Worm (Caenorhabditis elegans) whole organism, L2 larva: ENCODE measurements around the gene mau-8.

ENCODE experiments used
- C34F6.9 ChIP-seq: fragments of 150-350 bp; optimal IDR thresholded peaks from 2 replicates; lab custom pipeline; 2014; ENCODE audit warnings: missing biosample characterization, missing genetic modification characterization
- Y55F3AM.14 ChIP-seq: fragments of 200-800 bp; sonication (Bioruptor generic); optimal IDR thresholded peaks from 2 replicates; lab custom pipeline; 2018; ENCODE audit warnings: mild to moderate bottlenecking, missing genetic modification characterization, missing compliant biosample characterization
- ZK546.5 ChIP-seq: sonication (generic microtip); optimal IDR thresholded peaks from 2 replicates; lab custom pipeline; 2017; ENCODE audit warnings: missing biosample characterization, missing genetic modification characterization
- alr-1 ChIP-seq: fragments of 150-350 bp; optimal IDR thresholded peaks from 2 replicates; lab custom pipeline; 2014; ENCODE audit warnings: missing biosample characterization, missing genetic modification characterization
- aly-2 ChIP-seq: fragments of 150-350 bp; optimal IDR thresholded peaks from 2 replicates; lab custom pipeline; 2014; ENCODE audit warnings: missing biosample characterization, missing genetic modification characterization
- ama-1 ChIP-seq: fragments of 150-350 bp; optimal IDR thresholded peaks from 2 replicates; lab custom pipeline; 2018; ENCODE audit warnings: inconsistent platforms
- blmp-1 ChIP-seq: sonication (generic microtip); optimal IDR thresholded peaks from 2 replicates; lab custom pipeline; 2017; ENCODE audit warnings: missing genetic modification characterization, mild to moderate bottlenecking, missing compliant biosample characterization, antibody characterized with exemption, moderate library complexity; ENCODE audit not compliant: insufficient read depth
- ceh-16 ChIP-seq: fragments of 150-350 bp; optimal IDR thresholded peaks from 2 replicates; lab custom pipeline; 2014; ENCODE audit warnings: missing biosample characterization, missing genetic modification characterization
- dmd-4 ChIP-seq: sonication (generic microtip); optimal IDR thresholded peaks from 2 replicates; lab custom pipeline; 2017; ENCODE audit warnings: missing biosample characterization, missing genetic modification characterization
- elt-3 ChIP-seq: sonication (generic microtip); optimal IDR thresholded peaks from 2 replicates; lab custom pipeline; 2017; ENCODE audit warnings: missing biosample characterization, missing genetic modification characterization
- fos-1 ChIP-seq: fragments of 150-350 bp; optimal IDR thresholded peaks from 2 replicates; lab custom pipeline; 2014; ENCODE audit warnings: missing biosample characterization, missing genetic modification characterization
- gmeb-1 ChIP-seq: fragments of 150-350 bp; optimal IDR thresholded peaks from 2 replicates; lab custom pipeline; 2014; ENCODE audit warnings: missing biosample characterization, missing genetic modification characterization
- lin-11 ChIP-seq: fragments of 150-350 bp; sonication (generic microtip); optimal IDR thresholded peaks from 2 replicates; lab custom pipeline; 2014; ENCODE audit warnings: missing biosample characterization, missing genetic modification characterization, inconsistent platforms, mixed read lengths
- lin-39 ChIP-seq: fragments of 150-350 bp; optimal IDR thresholded peaks from 2 replicates; lab custom pipeline; 2014; ENCODE audit warnings: missing biosample characterization, missing genetic modification reagents, missing genetic modification characterization
- lsy-2 ChIP-seq, 2 experiments: fragments of 150-350 bp in 1 of 2; sonication (generic microtip) in 1 of 2; optimal IDR thresholded peaks; 2 replicates each; lab custom pipeline; 2014 to 2017; ENCODE audit warnings: missing biosample characterization in 2 of 2, missing genetic modification characterization in 2 of 2
- mab-5 ChIP-seq: fragments of 150-350 bp; optimal IDR thresholded peaks from 2 replicates; lab custom pipeline; 2014; ENCODE audit warnings: missing biosample characterization, missing genetic modification characterization
- nhr-10 ChIP-seq: sonication (generic microtip); optimal IDR thresholded peaks from 2 replicates; lab custom pipeline; 2017; ENCODE audit warnings: missing biosample characterization, missing genetic modification characterization
- nhr-11 ChIP-seq: fragments of 150-350 bp; optimal IDR thresholded peaks from 2 replicates; lab custom pipeline; 2014; ENCODE audit warnings: missing biosample characterization, missing genetic modification characterization
- nhr-12 ChIP-seq: fragments of 150-350 bp; optimal IDR thresholded peaks from 2 replicates; lab custom pipeline; 2014; ENCODE audit warnings: missing biosample characterization, missing genetic modification characterization
- nhr-129 ChIP-seq: fragments of 150-350 bp; optimal IDR thresholded peaks from 2 replicates; lab custom pipeline; 2014; ENCODE audit warnings: missing biosample characterization, missing genetic modification characterization
- nhr-21 ChIP-seq: fragments of 150-350 bp; optimal IDR thresholded peaks from 2 replicates; lab custom pipeline; 2014; ENCODE audit warnings: missing biosample characterization, missing genetic modification characterization
- nhr-23 ChIP-seq: fragments of 150-350 bp; optimal IDR thresholded peaks from 2 replicates; lab custom pipeline; 2014; ENCODE audit warnings: missing biosample characterization, missing genetic modification reagents, missing genetic modification characterization
- nhr-237 ChIP-seq: fragments of 150-350 bp; optimal IDR thresholded peaks from 2 replicates; lab custom pipeline; 2014; ENCODE audit warnings: missing biosample characterization, missing genetic modification characterization
- nhr-25 ChIP-seq: fragments of 150-350 bp; sonication (generic microtip); optimal IDR thresholded peaks from 3 replicates; lab custom pipeline; 2014; ENCODE audit warnings: missing biosample characterization, missing genetic modification characterization
- nhr-77 ChIP-seq: fragments of 150-350 bp; optimal IDR thresholded peaks from 2 replicates; lab custom pipeline; 2014; ENCODE audit warnings: missing biosample characterization, missing genetic modification characterization
- skn-1 ChIP-seq: sonication (generic microtip); optimal IDR thresholded peaks from 2 replicates; lab custom pipeline; 2017; ENCODE audit warnings: missing biosample characterization, missing genetic modification characterization
- sma-9 ChIP-seq, 2 experiments: fragments of 150-350 bp in 1 of 2; sonication (generic microtip) in 1 of 2; optimal IDR thresholded peaks; 2 replicates each; lab custom pipeline; 2014 to 2016; ENCODE audit warnings: missing genetic modification characterization in 2 of 2, mild to moderate bottlenecking in 1 of 2, missing biosample characterization in 1 of 2, missing compliant biosample characterization in 1 of 2, missing genetic modification reagents in 1 of 2, moderate library complexity in 1 of 2
- snpc-4 ChIP-seq: fragments of 150-350 bp; optimal IDR thresholded peaks from 2 replicates; lab custom pipeline; 2014; ENCODE audit warnings: missing biosample characterization, missing genetic modification characterization
- unc-55 ChIP-seq: fragments of 150-350 bp; sonication (generic microtip); optimal IDR thresholded peaks from 3 replicates; lab custom pipeline; 2014; ENCODE audit warnings: missing biosample characterization, missing genetic modification reagents, missing genetic modification characterization
- ztf-1 ChIP-seq: fragments of 200-800 bp; sonication (Bioruptor generic); conservative IDR thresholded peaks from 2 replicates; pipeline ENCODE4 v1.3.6; 2022; ENCODE audit warnings: missing genetic modification characterization, missing compliant biosample characterization
- ztf-11 ChIP-seq: sonication (generic microtip); optimal IDR thresholded peaks from 2 replicates; lab custom pipeline; 2017; ENCODE audit warnings: missing biosample characterization, missing genetic modification characterization
- ztf-4 ChIP-seq: fragments of 150-350 bp; optimal IDR thresholded peaks from 2 replicates; lab custom pipeline; 2014; ENCODE audit warnings: missing biosample characterization, missing genetic modification characterization

Gene mau-8

ce11 chrIV:13369120-13369842 lies 8.5 kb upstream of the mau-8 start, which contains the start of gene agt-1:
TSS of gene agt-1 (minus strand) at chrIV:13369412.
- no peak for TF ChIP-seq nhr-12
- no peak for TF ChIP-seq nhr-237
- no peak for TF ChIP-seq ZK546.5 (tag; lab: Kevin White, UChicago)
- no peak for TF ChIP-seq aly-2 (tag; lab: Kevin White, UChicago)
- no peak for TF ChIP-seq ztf-1 (GFP tag; lab: Robert Waterston, UW)
- no peak for TF ChIP-seq sma-9 (GFP tag; optimal IDR thresholded peaks at IDR 0.05; lab: Kevin White, UChicago)
- TF ChIP-seq sma-9 (tag; optimal IDR thresholded peaks at IDR 0.05; lab: Kevin White, UChicago) = no peak
- no peak for TF ChIP-seq elt-3
- TF ChIP-seq gmeb-1 (tag; lab: Kevin White, UChicago) = no peak
- TF ChIP-seq lin-39 = no peak
- TF ChIP-seq fos-1 (tag; lab: Kevin White, UChicago) = no peak
- TF ChIP-seq, all 48 proteins: peak for 0

DNA sequence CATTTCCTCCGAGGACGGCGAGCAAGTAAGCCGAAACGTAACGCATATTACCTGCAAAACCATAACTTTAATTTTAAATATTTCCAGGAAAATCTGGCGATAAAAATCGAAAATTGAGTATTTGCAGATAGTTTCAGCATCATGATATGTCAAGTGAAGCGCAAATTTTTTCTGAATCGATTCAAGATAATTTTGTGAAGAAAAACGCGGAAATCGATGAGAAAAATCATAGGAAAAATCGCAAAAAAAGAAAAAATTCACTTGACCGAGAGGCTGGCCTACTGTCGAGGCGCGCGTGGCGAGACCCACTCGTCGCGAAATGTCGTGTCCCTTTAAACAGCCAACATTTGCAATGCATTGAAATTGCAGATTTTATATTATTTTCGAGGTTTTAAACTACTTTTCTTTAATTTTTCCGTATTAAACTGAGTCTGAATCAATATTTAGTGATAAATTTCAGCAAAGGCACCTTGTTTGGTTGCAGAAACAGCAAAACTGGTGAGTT lies 7.5 kb upstream of the mau-8 start, which contains the start of the genes rla-2, popl-7 and Y62E10A.24:
Gene rla-2, minus strand, starts transcription at position 51 of the 505 bp plus-strand sequence.
Gene popl-7, plus strand, starts transcription at position 455 of the 505 bp plus-strand sequence.
Gene Y62E10A.24, plus strand, starts transcription at position 476 of the 505 bp plus-strand sequence.
- TF ChIP-seq lsy-2 (tag; optimal IDR thresholded peaks at IDR 0.05; lab: Kevin White, UChicago) (peak in 1 of 2 experiments; percentile 80), nhr-129 (peak; percentile 61), nhr-21 (no peak), skn-1 (no peak), ztf-4 (tag; lab: Kevin White, UChicago) (no peak), unc-55 (peak; percentile 55), C34F6.9 (tag; lab: Kevin White, UChicago) (peak; percentile 40), dmd-4 (tag; lab: Kevin White, UChicago) (no peak)

DNA sequence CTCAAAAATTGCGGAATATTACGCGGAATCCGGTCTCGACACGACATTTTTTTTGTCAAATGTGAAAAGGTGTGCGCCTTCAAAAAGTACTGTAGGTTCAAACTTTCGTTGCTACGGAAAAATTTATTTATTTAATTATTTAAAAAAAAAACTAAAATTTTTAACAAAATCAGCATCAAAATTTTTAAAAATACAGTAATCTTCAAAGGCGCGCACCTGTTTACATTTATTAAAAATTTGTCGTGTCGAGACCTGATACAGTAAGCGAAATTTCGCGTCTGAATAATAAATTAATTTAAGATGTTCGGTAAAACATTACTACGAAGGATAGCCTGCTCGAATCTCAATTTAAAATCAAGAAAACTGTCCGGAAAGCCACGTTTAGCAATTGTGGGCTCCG lies 6.1 kb upstream of the mau-8 start, which contains the start of gene Y62E10A.6:
Gene Y62E10A.6, plus strand, starts transcription at position 301 of the 400 bp plus-strand sequence.
- TF ChIP-seq aly-2 (tag; lab: Kevin White, UChicago) = no peak
- TF ChIP-seq ztf-11 (tag; lab: Kevin White, UChicago) = no peak
- TF ChIP-seq nhr-11 (tag; lab: Kevin White, UChicago) = no peak
- no peak for TF ChIP-seq ceh-16 (tag; lab: Kevin White, UChicago)
- no peak for TF ChIP-seq nhr-237
- TF ChIP-seq nhr-25 (tag; lab: Kevin White, UChicago) = no peak
- no peak for TF ChIP-seq alr-1 (tag; lab: Kevin White, UChicago)
- no peak for TF ChIP-seq unc-55
- TF ChIP-seq snpc-4 (tag; lab: Kevin White, UChicago) = no peak
- TF ChIP-seq skn-1 = no peak
- TF ChIP-seq Y55F3AM.14 = no peak
- no peak for TF ChIP-seq nhr-23 (tag; lab: Kevin White, UChicago)
- no peak for TF ChIP-seq mab-5 (tag; lab: Kevin White, UChicago)

ce11 chrIV:13374918-13375317 lies 2.9 kb upstream of the mau-8 start:
- TF ChIP-seq lin-39 (no peak), nhr-11 (tag; lab: Kevin White, UChicago) (no peak), mab-5 (tag; lab: Kevin White, UChicago) (no peak), nhr-23 (tag; lab: Kevin White, UChicago) (no peak), unc-55 (no peak), ZK546.5 (tag; lab: Kevin White, UChicago) (no peak), ztf-4 (tag; lab: Kevin White, UChicago) (no peak), snpc-4 (tag; lab: Kevin White, UChicago) (no peak), dmd-4 (tag; lab: Kevin White, UChicago) (no peak), ztf-1 (GFP tag; lab: Robert Waterston, UW) (no peak), blmp-1 (tag; lab: Kevin White, UChicago) (no peak), nhr-21 (no peak), nhr-12 (no peak), nhr-77 (no peak), lin-11 (tag; lab: Kevin White, UChicago) (no peak), nhr-10 (no peak), ama-1 (no peak)

ce11 chrIV:13380506-13380905 lies 2.7 kb downstream of the mau-8 start:
- TF ChIP-seq nhr-12 = no peak
- TF ChIP-seq, all 48 proteins: peak for 0
